Worm (Caenorhabditis elegans) whole organism, L1 larva: ENCODE data around the gene ubc-26.

Experiments used
- alr-1 ChIP-seq: fragments of 200-800 bp; sonication (Bioruptor generic); optimal IDR thresholded peaks from 2 replicates; lab custom pipeline; 2018; ENCODE audit warnings: borderline replicate concordance, mild to moderate bottlenecking, missing genetic modification characterization, missing compliant biosample characterization
- dpl-1 ChIP-seq, 3 experiments: fragments of 150-350 bp in 2 of 3; sonication (generic microtip) in 1 of 3; optimal IDR thresholded peaks; 2 replicates each; lab custom pipeline; 2014 to 2017; ENCODE audit warnings: missing biosample characterization in 3 of 3, missing genetic modification characterization in 3 of 3, missing genetic modification reagents in 3 of 3
- fkh-10 ChIP-seq: sonication (generic microtip); optimal IDR thresholded peaks from 2 replicates; lab custom pipeline; 2017; ENCODE audit warnings: missing biosample characterization, missing genetic modification reagents, missing genetic modification characterization
- hpl-2 ChIP-seq: fragments of 150-350 bp; optimal IDR thresholded peaks from 2 replicates; lab custom pipeline; 2014; ENCODE audit warnings: missing biosample characterization, missing genetic modification reagents, missing genetic modification characterization
- lin-39 ChIP-seq: fragments of 150-350 bp; optimal IDR thresholded peaks from 2 replicates; lab custom pipeline; 2014; ENCODE audit warnings: missing biosample characterization, missing genetic modification reagents, missing genetic modification characterization
- mep-1 ChIP-seq: fragments of 150-350 bp; optimal IDR thresholded peaks from 2 replicates; lab custom pipeline; 2014; ENCODE audit warnings: missing biosample characterization, missing genetic modification characterization
- nhr-11 ChIP-seq: fragments of 150-350 bp; optimal IDR thresholded peaks from 2 replicates; lab custom pipeline; 2014; ENCODE audit warnings: missing biosample characterization, missing genetic modification characterization
- nhr-20 ChIP-seq: sonication (generic microtip); optimal IDR thresholded peaks from 2 replicates; lab custom pipeline; 2016; ENCODE audit warnings: mild to moderate bottlenecking, missing genetic modification characterization, missing compliant biosample characterization
- skn-1 ChIP-seq: fragments of 150-350 bp; optimal IDR thresholded peaks from 2 replicates; lab custom pipeline; 2014; ENCODE audit warnings: missing biosample characterization, missing genetic modification characterization
- snpc-4 ChIP-seq: fragments of 150-350 bp; optimal IDR thresholded peaks from 2 replicates; lab custom pipeline; 2014; ENCODE audit warnings: missing biosample characterization, missing genetic modification characterization
- swsn-7 ChIP-seq: sonication (generic microtip); optimal IDR thresholded peaks from 2 replicates; lab custom pipeline; 2016; ENCODE audit warnings: missing genetic modification characterization, missing compliant biosample characterization
- unc-62 ChIP-seq: fragments of 150-350 bp; optimal IDR thresholded peaks from 2 replicates; lab custom pipeline; 2014; ENCODE audit warnings: missing biosample characterization, missing genetic modification reagents, missing genetic modification characterization
- unc-86 ChIP-seq: sonication (generic microtip); optimal IDR thresholded peaks from 2 replicates; lab custom pipeline; 2016; ENCODE audit warnings: missing genetic modification characterization, missing compliant biosample characterization
- zag-1 ChIP-seq: fragments of 150-350 bp; optimal IDR thresholded peaks from 2 replicates; lab custom pipeline; 2014; ENCODE audit warnings: missing biosample characterization, missing genetic modification characterization

- TF ChIP-seq nhr-20 (tag; lab: Kevin White, UChicago) (peak; percentile 92), mep-1 (tag; lab: Kevin White, UChicago) (peak; percentile 81), nhr-11 (tag; lab: Kevin White, UChicago) (peak; percentile 11), hpl-2 (GFP tag; lab: Kevin White, UChicago) (peak; percentile 56), skn-1 (tag; lab: Kevin White, UChicago) (peak; percentile 84), alr-1 (tag; lab: Kevin White, UChicago) (no peak), snpc-4 (tag; lab: Kevin White, UChicago) (peak; percentile 75), dpl-1 (GFP tag; optimal IDR thresholded peaks at IDR 0.05; lab: Kevin White, UChicago) (peak; percentile 78 to 84 (median 83)), unc-86 (tag; lab: Kevin White, UChicago) (peak; percentile 89), lin-39 (tag; lab: Kevin White, UChicago) (peak; percentile 81), unc-62 (GFP tag; lab: Kevin White, UChicago) (no peak), fkh-10 (GFP tag; lab: Kevin White, UChicago) (peak; percentile 75), swsn-7 (tag; lab: Kevin White, UChicago) (peak; percentile 93), zag-1 (tag; lab: Kevin White, UChicago) (no peak)
Measured at ce11 chrII:2888957-2889630, 11.1 kb downstream of the ubc-26 start, which contains the start of gene pinn-1.
